Fruit fly (Drosophila melanogaster): Measurements from ENCODE around the gene CG32086.

The CG32086 gene

dm6 chr3L:11536132-11536531, 47.7 kb downstream of the CG32086 start (continued):
- TF ChIP-seq CG9876 (GFP tag; optimal IDR thresholded peaks at IDR 0.05) (no peak), schlank (tag; optimal IDR thresholded peaks at IDR 0.05) (no peak), CG16863 (GFP tag; optimal IDR thresholded peaks at IDR 0.05) (no peak), ase (GFP tag; IDR thresholded peaks at IDR 0.05) (no peak), Asciz (GFP tag; optimal IDR thresholded peaks at IDR 0.05) (no peak), CG13775 (GFP tag; optimal IDR thresholded peaks at IDR 0.05) (no peak), CG4617 (GFP tag; optimal IDR thresholded peaks at IDR 0.05; ENCODE audit: borderline replicate concordance) (no peak), CG8281 (tag; optimal IDR thresholded peaks at IDR 0.05) (no peak), C15 (GFP tag; IDR thresholded peaks at IDR 0.05) (no peak), PHDP (tag; optimal IDR thresholded peaks at IDR 0.05) (peak; percentile 11), lmd (GFP tag; IDR thresholded peaks at IDR 0.05) (peak; percentile 41; the same call in 1 of the 2 replicates), jigr1 (GFP tag; IDR thresholded peaks at IDR 0.05) (no peak), hb (GFP tag; IDR thresholded peaks at IDR 0.05; ENCODE audit: partially characterized antibody) (no peak), CG11398 (GFP tag; optimal IDR thresholded peaks at IDR 0.05) (no peak), CG6813 (GFP tag; optimal IDR thresholded peaks at IDR 0.05) (no peak), Nf-YB (GFP tag; optimal IDR thresholded peaks at IDR 0.05) (no peak), salm (tag; optimal IDR thresholded peaks at IDR 0.05) (no peak), sim (GFP tag; IDR thresholded peaks at IDR 0.05) (no peak; the same call in 1 of the 2 replicates), jumu (GFP tag; optimal IDR thresholded peaks at IDR 0.05) (no peak), Drgx (GFP tag; IDR thresholded peaks at IDR 0.05) (0 out of 2 replicates have a peak, but pooled peaks have one; percentile 20), pan (optimal IDR thresholded peaks at IDR 0.05) (no peak), pan (GFP tag; optimal IDR thresholded peaks at IDR 0.05 in 1 of 2, IDR thresholded peaks at IDR 0.05 in 1 of 2) (peak in 1 of 2 experiments; percentile 42), CG1603 (tag; optimal IDR thresholded peaks at IDR 0.05) (no peak), tap (tag; optimal IDR thresholded peaks at IDR 0.05) (no peak), CG32767 (GFP tag; IDR thresholded peaks at IDR 0.05) (no peak), eve (GFP tag; optimal IDR thresholded peaks at IDR 0.05) (no peak), TFAM (GFP tag; optimal IDR thresholded peaks at IDR 0.05) (no peak), CG10565 (GFP tag; optimal IDR thresholded peaks at IDR 0.05) (no peak), Neu2 (GFP tag; optimal IDR thresholded peaks at IDR 0.05; ENCODE audit: borderline replicate concordance) (no peak), danr (GFP tag; IDR thresholded peaks at IDR 0.05) (no peak), ap (GFP tag; IDR thresholded peaks at IDR 0.05) (no peak), CG10654 (GFP tag; optimal IDR thresholded peaks at IDR 0.05) (no peak), tna (GFP tag; IDR thresholded peaks at IDR 0.05; ENCODE audit: partially characterized antibody) (no peak), CG13624 (GFP tag; optimal IDR thresholded peaks at IDR 0.05) (no peak), B-H2 (GFP tag; optimal IDR thresholded peaks at IDR 0.05) (no peak), sug (tag; optimal IDR thresholded peaks at IDR 0.05) (no peak), ac (GFP tag; optimal IDR thresholded peaks at IDR 0.05) (no peak), hbn (GFP tag; IDR thresholded peaks at IDR 0.05; ENCODE audit: partially characterized antibody) (no peak), pb (GFP tag; optimal IDR thresholded peaks at IDR 0.05) (no peak), vvl (GFP tag; IDR thresholded peaks at IDR 0.05) (peak; percentile 50), CG9932 (GFP tag; IDR thresholded peaks at IDR 0.05) (peak; percentile 53), gem (tag; optimal IDR thresholded peaks at IDR 0.05) (peak; percentile 56), gt (GFP tag; IDR thresholded peaks at IDR 0.05) (no peak), E2f1 (GFP tag; IDR thresholded peaks at IDR 0.05) (no peak), CG9797 (GFP tag; optimal IDR thresholded peaks at IDR 0.05) (no peak), Ptx1 (GFP tag; IDR thresholded peaks at IDR 0.05) (peak; percentile 54), peb (GFP tag; IDR thresholded peaks at IDR 0.05) (no peak), HLHmδ (GFP tag; optimal IDR thresholded peaks at IDR 0.05) (no peak), CG16813 (GFP tag; IDR thresholded peaks at IDR 0.05; ENCODE audit: partially characterized antibody) (no peak), Hmr (GFP tag; optimal IDR thresholded peaks at IDR 0.05) (no peak), her (GFP tag; optimal IDR thresholded peaks at IDR 0.05) (no peak), CG1602 (GFP tag; optimal IDR thresholded peaks at IDR 0.05) (no peak)
